Worm (Caenorhabditis elegans): ENCODE data around the gene C09F12.2.

ce11 chrX:11031047-11031695, 22.5 kb upstream of the C09F12.2 start:
- TF ChIP-seq elt-3 (tag; optimal IDR thresholded peaks at IDR 0.05) = peak in 5 of 6 experiments; percentile 15 to 84 (median 42)
- TF ChIP-seq lsy-2 (tag; optimal IDR thresholded peaks at IDR 0.05) = peak; percentile 75 to 89
- peak in 1 of 2 experiments; percentile 82 for TF ChIP-seq ztf-11 (tag; optimal IDR thresholded peaks at IDR 0.05)
- peak; percentile 43 for TF ChIP-seq fkh-4 (tag; optimal IDR thresholded peaks at IDR 0.05; ENCODE audit: borderline replicate concordance)
- TF ChIP-seq nhr-77 (tag; optimal IDR thresholded peaks at IDR 0.05) = peak; percentile 91
- TF ChIP-seq snpc-4 (tag; optimal IDR thresholded peaks at IDR 0.05) = peak; percentile 62
- TF ChIP-seq hlh-4 (tag; optimal IDR thresholded peaks at IDR 0.05) = no peak
- peak; percentile 19 for TF ChIP-seq ama-1 (optimal IDR thresholded peaks at IDR 0.05)
- TF ChIP-seq nhr-47 (tag; optimal IDR thresholded peaks at IDR 0.05) = peak; percentile 94
- TF ChIP-seq nhr-11 (tag; optimal IDR thresholded peaks at IDR 0.05) = peak; percentile 76
- TF ChIP-seq dpl-1 (GFP tag; optimal IDR thresholded peaks at IDR 0.05) = peak; percentile 32 to 51 (median 40)
- TF ChIP-seq mdl-1 (tag; optimal IDR thresholded peaks at IDR 0.05) = peak; percentile 6 to 79
- no peak for TF ChIP-seq unc-62 (GFP tag; optimal IDR thresholded peaks at IDR 0.05)
